Worm (Caenorhabditis elegans): ENCODE data around the gene C52E4.12.
A peak's percentile ranks its signal among the peaks of the same experiment; 100 is the strongest.

C52E4.12 gene

DNA sequence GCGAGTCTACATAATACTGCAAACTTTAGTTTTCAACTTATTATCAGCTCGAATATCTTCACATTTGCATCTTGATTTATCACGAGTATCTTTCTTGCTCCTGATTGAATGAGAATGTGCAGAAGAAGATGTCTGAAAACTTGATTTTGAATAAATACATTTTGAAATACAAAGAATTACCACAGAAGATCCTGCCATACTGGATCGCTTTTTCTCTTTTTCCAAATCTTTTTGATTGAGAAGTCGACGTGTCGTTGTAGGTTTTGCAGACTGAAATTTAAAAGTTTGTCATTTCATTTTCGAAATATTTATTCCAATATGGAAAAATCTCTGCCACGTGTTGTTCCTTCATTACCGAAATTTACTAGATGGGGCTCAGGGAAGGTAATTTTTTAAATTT lies at the start of gene C52E4.12:
C52E4.12 (plus strand) TSS at position 301 of the 400 bp plus-strand sequence.
- TF ChIP-seq blmp-1 (tag; optimal IDR thresholded peaks at IDR 0.05) (no peak), tlp-1 (tag; optimal IDR thresholded peaks at IDR 0.05) (no peak), dsc-1 (tag; optimal IDR thresholded peaks at IDR 0.05) (no peak), lin-13 (GFP tag; optimal IDR thresholded peaks at IDR 0.05) (no peak)

DNA sequence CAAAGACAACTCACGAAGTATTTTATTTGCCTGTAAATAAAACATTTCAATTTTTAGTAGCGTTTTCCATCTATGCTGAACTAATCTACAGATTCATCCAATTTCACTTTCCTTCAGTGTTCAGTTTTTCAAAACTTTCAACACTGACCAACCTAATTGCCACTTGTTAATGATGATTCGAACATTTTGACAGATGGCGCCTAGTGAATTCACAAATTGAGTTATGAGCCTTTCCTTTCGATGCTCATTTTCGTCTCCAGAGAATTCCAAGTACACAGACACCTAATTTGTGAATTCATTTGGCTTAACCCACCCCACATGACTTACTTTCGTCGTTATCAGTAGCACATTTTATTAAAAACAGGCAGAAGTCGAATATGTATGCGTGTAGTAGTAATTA lies 49.1 kb upstream of the C52E4.12 start:
- no peak for TF ChIP-seq elt-3 (tag; optimal IDR thresholded peaks at IDR 0.05)
- TF ChIP-seq ceh-8 (GFP tag; optimal IDR thresholded peaks at IDR 0.05), result peak; percentile 12

DNA sequence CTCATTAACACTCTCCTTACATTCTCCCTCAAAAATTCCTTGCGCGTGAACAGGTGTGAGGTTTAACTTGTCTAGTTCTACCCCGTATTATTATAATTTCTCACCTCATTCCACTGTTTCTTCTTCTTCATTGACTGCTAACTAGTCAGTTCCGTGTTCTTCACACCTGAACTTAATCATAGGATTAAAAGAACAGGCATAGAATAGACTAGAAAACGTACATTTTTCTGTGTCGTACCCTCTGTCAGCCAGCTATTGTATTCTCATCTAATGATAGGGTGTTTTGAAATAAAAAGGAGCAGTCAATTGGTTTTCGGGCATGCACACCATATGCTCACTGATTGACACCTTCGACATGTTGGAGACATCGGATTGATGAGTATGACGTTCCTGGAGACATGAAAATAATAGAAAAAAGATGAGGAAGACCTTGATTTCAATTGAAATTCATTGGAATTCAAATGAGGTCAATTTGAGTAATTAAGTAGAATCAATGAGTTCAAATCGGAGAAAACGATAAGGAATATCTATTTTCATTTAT lies 48.5 kb upstream of the C52E4.12 start:
- TF ChIP-seq rnt-1 (tag; optimal IDR thresholded peaks at IDR 0.05) (no peak), hlh-17 (GFP tag; optimal IDR thresholded peaks at IDR 0.05; ENCODE audit: borderline replicate concordance) (no peak), ceh-8 (GFP tag; optimal IDR thresholded peaks at IDR 0.05) (no peak), elt-2 (tag; optimal IDR thresholded peaks at IDR 0.05) (no peak), lir-3 (tag; optimal IDR thresholded peaks at IDR 0.05; ENCODE audit: poor library complexity) (no peak), nhr-90 (tag; optimal IDR thresholded peaks at IDR 0.05; ENCODE audit: poor library complexity) (no peak), swsn-7 (tag; optimal IDR thresholded peaks at IDR 0.05) (no peak), mdl-1 (tag; optimal IDR thresholded peaks at IDR 0.05) (no peak), nhr-237 (tag; optimal IDR thresholded peaks at IDR 0.05) (no peak), isw-1 (GFP tag; IDR thresholded peaks at IDR 0.05) (no peak), mep-1 (tag; optimal IDR thresholded peaks at IDR 0.05) (no peak), fos-1 (tag; optimal IDR thresholded peaks at IDR 0.05) (no peak), skn-1 (tag; optimal IDR thresholded peaks at IDR 0.05) (no peak), alr-1 (tag; optimal IDR thresholded peaks at IDR 0.05; ENCODE audit: borderline replicate concordance) (no peak), ceh-63 (GFP tag; optimal IDR thresholded peaks at IDR 0.05) (no peak), tbx-2 (tag; optimal IDR thresholded peaks at IDR 0.05) (no peak), pax-3 (tag; optimal IDR thresholded peaks at IDR 0.05) (no peak)

DNA sequence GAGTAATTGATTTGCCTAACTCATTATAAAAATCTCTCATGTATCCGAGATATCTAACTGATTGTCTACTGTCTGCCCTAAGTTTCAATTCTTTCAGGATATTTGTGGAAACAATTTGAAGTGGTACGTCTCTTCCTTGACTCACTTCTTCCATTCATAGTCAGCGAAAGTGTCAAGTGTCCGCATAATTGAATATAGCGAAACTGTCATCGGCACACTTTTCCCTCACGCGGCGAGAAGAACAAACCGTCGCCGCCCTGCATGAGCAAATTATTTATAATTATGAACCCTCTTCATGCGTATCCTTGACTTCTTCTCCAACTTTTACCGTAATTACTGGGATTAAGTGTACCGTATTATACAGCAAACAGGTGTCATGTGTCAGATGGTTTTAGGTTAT lies 47.4 kb upstream of the C52E4.12 start:
- TF ChIP-seq mdl-1 (tag; optimal IDR thresholded peaks at IDR 0.05), result no peak
- peak; percentile 59 for TF ChIP-seq nhr-85 (tag)
- peak; percentile 54 for TF ChIP-seq blmp-1 (tag; optimal IDR thresholded peaks at IDR 0.05)
- no peak for TF ChIP-seq lir-3 (tag; optimal IDR thresholded peaks at IDR 0.05; ENCODE audit: poor library complexity)

DNA sequence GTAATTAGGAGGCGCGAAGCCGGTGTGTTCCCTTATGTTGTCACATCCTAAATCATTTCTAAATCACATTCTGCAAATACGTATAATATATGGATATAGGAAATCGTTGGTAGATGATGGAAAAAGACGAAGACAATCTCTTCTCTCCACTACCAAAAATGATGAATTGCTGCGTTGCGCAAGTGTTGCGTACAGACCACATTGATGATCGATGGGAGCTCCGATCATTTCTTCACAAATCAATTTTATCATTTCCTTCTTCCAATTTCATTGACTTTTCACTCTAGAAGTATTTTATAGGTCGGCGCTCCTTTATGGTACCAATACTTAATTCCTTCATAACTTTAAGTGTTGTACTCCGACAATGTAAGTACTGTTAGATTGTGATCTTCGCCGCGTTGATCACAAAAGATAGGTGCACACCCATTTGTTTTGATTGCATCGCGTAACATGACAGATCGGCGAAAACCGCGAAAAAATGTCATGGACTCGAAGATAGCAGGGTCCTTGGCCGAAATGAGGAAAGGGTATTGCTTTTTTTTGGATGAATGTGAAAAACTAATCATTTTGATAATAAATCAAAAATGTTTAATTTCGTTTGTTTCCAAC lies 46.3 kb upstream of the C52E4.12 start:
- peak; percentile 39 for TF ChIP-seq nhr-85 (tag)
- TF ChIP-seq grh-1 (GFP tag; IDR thresholded peaks at IDR 0.05), result no peak
- peak; percentile 41 for TF ChIP-seq blmp-1 (tag; optimal IDR thresholded peaks at IDR 0.05)
- no peak for TF ChIP-seq fkh-8 (tag; optimal IDR thresholded peaks at IDR 0.05)

DNA sequence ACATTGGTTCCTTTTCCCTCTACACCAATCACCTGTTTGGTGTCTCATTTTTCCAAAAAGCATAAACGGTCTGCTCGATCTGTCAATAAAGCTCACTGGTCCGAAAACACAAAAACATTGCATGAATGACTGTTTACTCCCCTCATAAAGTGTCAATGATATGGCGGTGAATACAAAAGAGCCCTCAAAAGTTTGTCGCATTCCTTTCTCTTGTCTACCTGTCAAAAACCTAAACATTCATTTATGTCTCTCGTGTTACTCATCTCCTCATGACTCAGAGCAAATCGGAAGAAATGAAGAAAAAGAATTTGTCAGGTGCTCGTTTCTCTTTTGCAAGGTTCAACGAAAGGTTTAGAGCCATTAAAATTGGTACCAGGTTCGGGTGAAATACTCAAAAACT lies 44.7 kb upstream of the C52E4.12 start:
- TF ChIP-seq unc-86 (tag; optimal IDR thresholded peaks at IDR 0.05) (no peak), C34B4.2 (tag; optimal IDR thresholded peaks at IDR 0.05) (no peak), snu-23 (GFP tag; optimal IDR thresholded peaks at IDR 0.05) (no peak)

DNA sequence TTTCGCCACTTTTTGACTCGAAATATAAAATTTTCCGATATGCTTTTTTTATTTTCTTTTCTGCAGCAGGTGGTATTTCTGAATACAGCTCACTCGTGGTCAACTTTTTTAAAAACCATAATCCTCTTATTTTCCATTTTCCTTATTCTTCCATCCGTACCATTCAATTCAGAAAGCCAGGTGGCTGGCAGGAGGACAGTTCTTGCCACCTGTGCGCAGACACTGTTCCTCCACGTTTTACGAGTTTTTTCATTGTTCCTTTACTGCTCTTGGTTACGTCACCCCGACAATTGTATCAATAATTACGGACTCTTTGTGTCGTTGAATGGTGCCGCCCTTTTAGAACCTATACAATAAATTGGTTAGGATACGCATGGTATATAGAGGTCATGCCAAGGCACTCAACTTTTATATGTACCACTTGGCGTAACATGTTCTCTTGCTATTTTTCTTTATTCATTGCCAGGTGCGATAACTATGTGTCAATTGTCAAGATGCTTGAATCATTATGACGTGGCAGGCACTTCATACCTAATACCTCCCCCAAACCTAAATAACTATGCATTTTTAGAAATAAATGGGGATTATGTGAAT lies 43.0 kb upstream of the C52E4.12 start:
- TF ChIP-seq F16B12.6 (tag; optimal IDR thresholded peaks at IDR 0.05), result no peak
- no peak for TF ChIP-seq mab-9 (GFP tag; IDR thresholded peaks at IDR 0.05)
- peak; percentile 25 for TF ChIP-seq nhr-85 (tag)
- no peak for TF ChIP-seq sptf-1 (tag; optimal IDR thresholded peaks at IDR 0.05)
- no peak for TF ChIP-seq efl-1 (optimal IDR thresholded peaks at IDR 0.05)
- no peak for TF ChIP-seq efl-1 (GFP tag; optimal IDR thresholded peaks at IDR 0.05 in 1 of 2)
- TF ChIP-seq efl-3 (GFP tag; optimal IDR thresholded peaks at IDR 0.05), result no peak
